Worm (Caenorhabditis elegans) whole organism, L3 larva: ENCODE data around the gene W06D11.3.

Experiments
- R02D3.7 ChIP-seq: fragments of 150-350 bp; optimal IDR thresholded peaks from 2 replicates; lab custom pipeline; 2014; ENCODE audit warnings: missing biosample characterization, missing genetic modification characterization
- ceh-28 ChIP-seq: fragments of 150-350 bp; optimal IDR thresholded peaks from 2 replicates; lab custom pipeline; 2014; ENCODE audit warnings: missing biosample characterization, missing genetic modification reagents, missing genetic modification characterization
- fkh-10 ChIP-seq: sonication (generic microtip); optimal IDR thresholded peaks from 2 replicates; lab custom pipeline; 2017; ENCODE audit warnings: missing biosample characterization, missing genetic modification reagents, missing genetic modification characterization
- jun-1 ChIP-seq: fragments of 150-350 bp; optimal IDR thresholded peaks from 2 replicates; lab custom pipeline; 2014; ENCODE audit warnings: missing biosample characterization, missing genetic modification reagents, missing genetic modification characterization
- lin-15B ChIP-seq: fragments of 150-350 bp; optimal IDR thresholded peaks from 2 replicates; lab custom pipeline; 2014; ENCODE audit warnings: missing biosample characterization, missing genetic modification characterization
- nhr-11 ChIP-seq: fragments of 150-350 bp; optimal IDR thresholded peaks from 2 replicates; lab custom pipeline; 2014; ENCODE audit warnings: missing biosample characterization, missing genetic modification characterization
- nhr-23 ChIP-seq: fragments of 150-350 bp; optimal IDR thresholded peaks from 2 replicates; lab custom pipeline; 2014; ENCODE audit warnings: missing biosample characterization, missing genetic modification reagents, missing genetic modification characterization
- nhr-237 ChIP-seq: fragments of 150-350 bp; optimal IDR thresholded peaks from 2 replicates; lab custom pipeline; 2014; ENCODE audit warnings: missing biosample characterization, missing genetic modification characterization
- pha-4 ChIP-seq: fragments of 150-350 bp; optimal IDR thresholded peaks from 2 replicates; lab custom pipeline; 2014; ENCODE audit warnings: missing biosample characterization, missing genetic modification reagents, missing genetic modification characterization
- snpc-4 ChIP-seq: fragments of 150-350 bp; optimal IDR thresholded peaks from 2 replicates; lab custom pipeline; 2014; ENCODE audit warnings: missing biosample characterization, missing genetic modification characterization
- unc-62 ChIP-seq: fragments of 150-350 bp; sonication (generic microtip); optimal IDR thresholded peaks from 4 replicates; lab custom pipeline; 2014; ENCODE audit warnings: missing biosample characterization, missing genetic modification reagents, missing genetic modification characterization
- zag-1 ChIP-seq: fragments of 150-350 bp; optimal IDR thresholded peaks from 2 replicates; lab custom pipeline; 2014; ENCODE audit warnings: missing biosample characterization, missing genetic modification characterization
- ztf-11 ChIP-seq: fragments of 150-350 bp; optimal IDR thresholded peaks from 2 replicates; lab custom pipeline; 2014; ENCODE audit warnings: missing biosample characterization, missing genetic modification characterization

- TF ChIP-seq pha-4 (tag; lab: Kevin White, UChicago) (no peak), zag-1 (tag; lab: Kevin White, UChicago) (no peak), nhr-237 (no peak), jun-1 (tag; lab: Kevin White, UChicago) (no peak), ztf-11 (no peak), lin-15B (tag; lab: Kevin White, UChicago) (no peak), unc-62 (GFP tag; lab: Kevin White, UChicago) (no peak), ceh-28 (no peak), fkh-10 (GFP tag; lab: Kevin White, UChicago) (no peak), nhr-11 (tag; lab: Kevin White, UChicago) (no peak), snpc-4 (tag; lab: Kevin White, UChicago) (no peak), R02D3.7 (no peak), nhr-23 (tag; lab: Kevin White, UChicago) (no peak)
These were observed 16.8 kb downstream of the W06D11.3 start, which contains the start of gene xtr-2 for ce11 chrX:12315268-12315667.
